Fruit fly (Drosophila melanogaster) whole organism, embryonic: ENCODE results near the gene Gr93a.

Source experiments
- CG10543 ChIP-seq: fragments of 200-800 bp; sonication (Bioruptor generic); optimal IDR thresholded peaks from 3 replicates; lab custom pipeline; 2017; ENCODE audit warnings: missing biosample characterization, mild to moderate bottlenecking, missing genetic modification characterization, moderate library complexity
- CG11456 ChIP-seq: fragments of 200-800 bp; sonication (Bioruptor generic); IDR thresholded peaks from 3 replicates; pipeline ENCODE4 v1.3.6; 2022; ENCODE audit warnings: missing biosample characterization, missing genetic modification characterization
- CG12299 ChIP-seq: fragments of 200-800 bp; sonication (Bioruptor generic); optimal IDR thresholded peaks from 2 replicates; lab custom pipeline; 2018; ENCODE audit warnings: missing biosample characterization, mild to moderate bottlenecking, missing genetic modification characterization
- CG13775 ChIP-seq: fragments of 200-800 bp; sonication (Bioruptor generic); optimal IDR thresholded peaks from 3 replicates; lab custom pipeline; 2017; ENCODE audit warnings: missing biosample characterization, mild to moderate bottlenecking, missing genetic modification characterization
- CG1603 ChIP-seq: fragments of 200-800 bp; sonication (Bioruptor generic); optimal IDR thresholded peaks from 2 replicates; lab custom pipeline; 2019; ENCODE audit warnings: missing biosample characterization, mild to moderate bottlenecking, missing genetic modification characterization, moderate library complexity
- CG1647 ChIP-seq: fragments of 200-800 bp; sonication (Bioruptor generic); optimal IDR thresholded peaks from 3 replicates; lab custom pipeline; 2016; ENCODE audit warnings: missing biosample characterization, missing genetic modification characterization
- CG17186 ChIP-seq: fragments of 200-800 bp; sonication (Bioruptor generic); optimal IDR thresholded peaks from 3 replicates; lab custom pipeline; 2017; ENCODE audit warnings: missing biosample characterization, missing genetic modification reagents, missing genetic modification characterization
- CG17361 ChIP-seq: fragments of 200-800 bp; sonication (Bioruptor generic); IDR thresholded peaks from 3 replicates; pipeline ENCODE4 v1.3.6; 2022; ENCODE audit warnings: missing biosample characterization, missing genetic modification characterization
- CG17912 ChIP-seq: fragments of 200-800 bp; sonication (Bioruptor generic); optimal IDR thresholded peaks from 2 replicates; lab custom pipeline; 2018; ENCODE audit warnings: missing biosample characterization, mild to moderate bottlenecking, missing genetic modification characterization
- CG1832 ChIP-seq: fragments of 200-800 bp; sonication (Bioruptor generic); optimal IDR thresholded peaks from 2 replicates; lab custom pipeline; 2017; ENCODE audit warnings: missing biosample characterization, mild to moderate bottlenecking, missing genetic modification characterization, inconsistent platforms
- CG2129 ChIP-seq: fragments of 200-800 bp; sonication (Bioruptor generic); IDR thresholded peaks from 2 replicates; pipeline ENCODE4 v1.3.6; 2022; ENCODE audit warnings: missing biosample characterization, missing genetic modification characterization; ENCODE audit not compliant: partially characterized antibody
- CG30403 ChIP-seq: fragments of 200-800 bp; sonication (Bioruptor generic); optimal IDR thresholded peaks from 3 replicates; lab custom pipeline; 2016; ENCODE audit warnings: missing biosample characterization, missing genetic modification characterization
- CG7271 ChIP-seq: fragments of 200-800 bp; sonication (Bioruptor generic); optimal IDR thresholded peaks from 2 replicates; lab custom pipeline; 2018; ENCODE audit warnings: missing biosample characterization, mild to moderate bottlenecking, missing genetic modification characterization, moderate library complexity
- CG7556 ChIP-seq: fragments of 200-800 bp; sonication (Bioruptor generic); optimal IDR thresholded peaks from 2 replicates; lab custom pipeline; 2017; ENCODE audit warnings: missing biosample characterization, mild to moderate bottlenecking, missing genetic modification characterization
- CG7786 ChIP-seq: fragments of 200-800 bp; sonication (Bioruptor generic); optimal IDR thresholded peaks from 2 replicates; lab custom pipeline; 2016; ENCODE audit warnings: missing biosample characterization, missing genetic modification characterization
- CG7987 ChIP-seq: fragments of 200-800 bp; sonication (Bioruptor generic); optimal IDR thresholded peaks from 2 replicates; lab custom pipeline; 2018; ENCODE audit warnings: missing biosample characterization, mild to moderate bottlenecking, missing genetic modification characterization, moderate library complexity
- CG8089 ChIP-seq: fragments of 200-800 bp; sonication (Bioruptor generic); optimal IDR thresholded peaks from 3 replicates; lab custom pipeline; 2016; ENCODE audit warnings: missing biosample characterization, missing genetic modification characterization
- CG8281 ChIP-seq: fragments of 200-800 bp; sonication (Bioruptor generic); optimal IDR thresholded peaks from 2 replicates; lab custom pipeline; 2018; ENCODE audit warnings: missing biosample characterization, mild to moderate bottlenecking, missing genetic modification characterization, moderate library complexity
- CG8290 ChIP-seq, 3 experiments: fragments of 200-800 bp; sonication (Bioruptor generic); optimal IDR thresholded peaks; 2 replicates each; lab custom pipeline; 2016 to 2019; ENCODE audit warnings: missing biosample characterization in 3 of 3, missing genetic modification characterization in 3 of 3, mild to moderate bottlenecking in 2 of 3, moderate library complexity in 1 of 3
- CG9797 ChIP-seq: fragments of 200-800 bp; sonication (Bioruptor generic); optimal IDR thresholded peaks from 3 replicates; lab custom pipeline; 2018; ENCODE audit warnings: missing biosample characterization, mild to moderate bottlenecking, missing genetic modification characterization
- CoRest ChIP-seq: fragments of 200-800 bp; sonication (Bioruptor generic); optimal IDR thresholded peaks from 3 replicates; lab custom pipeline; 2018; ENCODE audit warnings: missing biosample characterization, mild to moderate bottlenecking, missing genetic modification characterization, moderate library complexity
- Doc2 ChIP-seq: fragments of 200-800 bp; sonication (Bioruptor generic); IDR thresholded peaks from 2 replicates; pipeline ENCODE4 v1.3.6; 2022; ENCODE audit warnings: missing biosample characterization, missing genetic modification characterization
- Dp ChIP-seq: fragments of 200-800 bp; sonication (Bioruptor generic); optimal IDR thresholded peaks from 2 replicates; lab custom pipeline; 2018; ENCODE audit warnings: missing biosample characterization, mild to moderate bottlenecking, missing genetic modification characterization, moderate library complexity
- E2f1 ChIP-seq: fragments of 200-800 bp; sonication (Bioruptor generic); IDR thresholded peaks from 2 replicates; pipeline ENCODE4 v1.3.6; 2022; ENCODE audit warnings: missing biosample characterization, missing genetic modification characterization
- E2f2 ChIP-seq: fragments of 200-800 bp; sonication (Bioruptor generic); IDR thresholded peaks from 2 replicates; pipeline ENCODE4 v1.3.6; 2022; ENCODE audit warnings: missing biosample characterization, missing genetic modification characterization
- Fer1 ChIP-seq: fragments of 200-800 bp; sonication (Bioruptor generic); optimal IDR thresholded peaks from 2 replicates; lab custom pipeline; 2017; ENCODE audit warnings: missing biosample characterization, mild to moderate bottlenecking, missing genetic modification characterization
- Mes4 ChIP-seq: fragments of 200-800 bp; sonication (Bioruptor generic); optimal IDR thresholded peaks from 2 replicates; lab custom pipeline; 2016; ENCODE audit warnings: missing biosample characterization, missing genetic modification characterization
- Mrtf ChIP-seq: fragments of 200-800 bp; sonication (Bioruptor generic); IDR thresholded peaks from 3 replicates; pipeline ENCODE4 v1.3.6; 2022; ENCODE audit warnings: missing biosample characterization, missing genetic modification characterization
- Nf-YA ChIP-seq: fragments of 200-800 bp; sonication (Bioruptor generic); IDR thresholded peaks from 2 replicates; pipeline ENCODE4 v1.3.6; 2022; ENCODE audit warnings: missing biosample characterization, missing genetic modification characterization
- NfI ChIP-seq: fragments of 200-800 bp; sonication (Bioruptor generic); optimal IDR thresholded peaks from 3 replicates; lab custom pipeline; 2018; ENCODE audit warnings: missing biosample characterization, mild to moderate bottlenecking, missing genetic modification characterization, moderate library complexity
- Rfx ChIP-seq: fragments of 200-800 bp; sonication (Bioruptor generic); IDR thresholded peaks from 2 replicates; pipeline ENCODE4 v1.3.6; 2022; ENCODE audit warnings: missing biosample characterization, missing genetic modification characterization
- Usf ChIP-seq: fragments of 200-800 bp; sonication (Bioruptor generic); optimal IDR thresholded peaks from 2 replicates; lab custom pipeline; 2017; ENCODE audit warnings: missing genotype, missing biosample characterization, missing genetic modification characterization
- corto ChIP-seq: fragments of 200-800 bp; sonication (Bioruptor generic); optimal IDR thresholded peaks from 2 replicates; lab custom pipeline; 2016; ENCODE audit warnings: missing biosample characterization, mild to moderate bottlenecking, missing genetic modification characterization, moderate library complexity
- danr ChIP-seq: fragments of 200-800 bp; sonication (Bioruptor generic); IDR thresholded peaks from 2 replicates; pipeline ENCODE4 v1.3.6; 2022; ENCODE audit warnings: missing biosample characterization, missing genetic modification characterization
- dmrt99B ChIP-seq: fragments of 200-800 bp; sonication (Bioruptor generic); optimal IDR thresholded peaks from 2 replicates; lab custom pipeline; 2018; ENCODE audit warnings: missing biosample characterization, mild to moderate bottlenecking, missing genetic modification characterization, moderate library complexity
- fd96Cb ChIP-seq: fragments of 200-800 bp; sonication (Bioruptor generic); optimal IDR thresholded peaks from 2 replicates; lab custom pipeline; 2018; ENCODE audit warnings: missing biosample characterization, mild to moderate bottlenecking, missing genetic modification characterization, moderate library complexity
- gsb ChIP-seq: fragments of 200-800 bp; sonication (Bioruptor generic); IDR thresholded peaks from 2 replicates; pipeline ENCODE4 v1.3.6; 2022; ENCODE audit warnings: missing biosample characterization, missing genetic modification characterization
- jigr1 ChIP-seq: fragments of 200-800 bp; sonication (Bioruptor generic); IDR thresholded peaks from 3 replicates; pipeline ENCODE4 v1.3.6; 2022; ENCODE audit warnings: missing biosample characterization, missing genetic modification characterization
- klu ChIP-seq: fragments of 200-800 bp; sonication (Bioruptor generic); IDR thresholded peaks from 2 replicates; pipeline ENCODE4 v1.3.6; 2022; ENCODE audit warnings: missing biosample characterization, missing genetic modification characterization
- odd ChIP-seq: fragments of 200-800 bp; sonication (Bioruptor generic); optimal IDR thresholded peaks from 2 replicates; lab custom pipeline; 2017; ENCODE audit warnings: missing biosample characterization, mild to moderate bottlenecking, missing genetic modification characterization
- pfk ChIP-seq: fragments of 200-800 bp; sonication (Bioruptor generic); optimal IDR thresholded peaks from 2 replicates; lab custom pipeline; 2018; ENCODE audit warnings: missing biosample characterization, mild to moderate bottlenecking, missing genetic modification characterization, moderate library complexity
- sens ChIP-seq: fragments of 200-800 bp; sonication (Bioruptor generic); peaks from one replicate; lab custom pipeline; 2016; ENCODE audit warnings: missing biosample characterization, missing genetic modification characterization
- slou ChIP-seq: fragments of 200-800 bp; sonication (Bioruptor generic); optimal IDR thresholded peaks from 3 replicates; lab custom pipeline; 2016; ENCODE audit warnings: missing biosample characterization, missing genetic modification characterization
- stwl ChIP-seq: fragments of 200-800 bp; sonication (Bioruptor generic); optimal IDR thresholded peaks from 3 replicates; lab custom pipeline; 2018; ENCODE audit warnings: missing biosample characterization, mild to moderate bottlenecking, missing genetic modification characterization, moderate library complexity
- tll ChIP-seq, 2 experiments: fragments of 200-800 bp in 1 of 2; fragments of >200 bp in 1 of 2; sonication (Bioruptor generic) in 1 of 2; optimal IDR thresholded peaks; 2 replicates each; lab custom pipeline; 2017 to 2019; ENCODE audit warnings: missing biosample characterization in 2 of 2, missing genetic modification characterization in 2 of 2, mild to moderate bottlenecking in 1 of 2, moderate library complexity in 1 of 2
- tna ChIP-seq: fragments of 200-800 bp; sonication (Bioruptor generic); IDR thresholded peaks from 2 replicates; pipeline ENCODE4 v1.3.6; 2022; ENCODE audit warnings: missing biosample characterization, missing genetic modification characterization; ENCODE audit not compliant: partially characterized antibody
- ttk ChIP-seq: fragments of 200-800 bp; sonication (Bioruptor generic); IDR thresholded peaks from 2 replicates; pipeline ENCODE4 v2.1.2; 2022; ENCODE audit warnings: missing biosample characterization, missing genetic modification characterization
- tx ChIP-seq: fragments of 200-800 bp; sonication (Bioruptor generic); optimal IDR thresholded peaks from 2 replicates; lab custom pipeline; 2016; ENCODE audit warnings: missing biosample characterization, missing genetic modification characterization
- wor ChIP-seq: fragments of 200-800 bp; sonication (Bioruptor generic); IDR thresholded peaks from 2 replicates; pipeline ENCODE4 v1.3.6; 2022; ENCODE audit warnings: missing biosample characterization, missing genetic modification characterization

Gr93a gene

dm6 chr3R:21834234-21835070 is 2.1 kb downstream of the Gr93a start:
- no peak for TF ChIP-seq Rfx (GFP tag; lab: Robert Waterston, UW)
- TF ChIP-seq CG30403 (GFP tag; lab: Kevin White, UChicago) = peak; percentile 5
- TF ChIP-seq slou = no peak
- TF ChIP-seq CG8290 (GFP tag; optimal IDR thresholded peaks at IDR 0.05; lab: Kevin White, UChicago) = no peak
- no peak for TF ChIP-seq CG8290 (tag; optimal IDR thresholded peaks at IDR 0.05; lab: Kevin White, UChicago)
- no peak for TF ChIP-seq Dp (GFP tag; lab: Kevin White, UChicago)
- peak; percentile 58; the same call in 2 of the 3 replicates for TF ChIP-seq CG17361
- no peak for TF ChIP-seq Fer1 (GFP tag; lab: Kevin White, UChicago)
- no peak for TF ChIP-seq stwl (tag; lab: Kevin White, UChicago)
- peak; percentile 45 for TF ChIP-seq CG7556 (GFP tag; lab: Kevin White, UChicago)
- no peak for TF ChIP-seq CG11456 (GFP tag; lab: Robert Waterston, UW)
- no peak for TF ChIP-seq sens (GFP tag; lab: Kevin White, UChicago)
- no peak for TF ChIP-seq NfI (GFP tag; lab: Kevin White, UChicago)
- TF ChIP-seq tll (GFP tag; optimal IDR thresholded peaks at IDR 0.05; lab: Kevin White, UChicago) = no peak
- no peak for TF ChIP-seq CG2129 (GFP tag; lab: Robert Waterston, UW)
- TF ChIP-seq Nf-YA (GFP tag; lab: Robert Waterston, UW) = no peak
- no peak for TF ChIP-seq corto
- TF ChIP-seq CG1832 = no peak
- peak; percentile 15 for TF ChIP-seq CG13775 (GFP tag; lab: Kevin White, UChicago)
- TF ChIP-seq CG1603 (tag; lab: Kevin White, UChicago) = peak; percentile 70
- TF ChIP-seq odd (GFP tag; lab: Kevin White, UChicago) = peak; percentile 40
- TF ChIP-seq CG7271 = no peak
- no peak for TF ChIP-seq CG7786
- TF ChIP-seq tx (GFP tag; lab: Kevin White, UChicago) = no peak
- TF ChIP-seq CG8281 (tag; lab: Kevin White, UChicago) = no peak
- TF ChIP-seq wor (GFP tag; lab: Robert Waterston, UW) = no peak
- TF ChIP-seq CG17186 (GFP tag; lab: Kevin White, UChicago) = no peak
- no peak; the same call in 1 of the 2 replicates for TF ChIP-seq E2f2 (GFP tag; lab: Robert Waterston, UW)
- TF ChIP-seq CG8089 = no peak
- TF ChIP-seq CG10543 (GFP tag; lab: Kevin White, UChicago) = no peak
- no peak for TF ChIP-seq Mrtf (GFP tag; lab: Robert Waterston, UW)
- TF ChIP-seq CG17912 = no peak
- peak; percentile 14 for TF ChIP-seq Usf (GFP tag; lab: Kevin White, UChicago)
- peak; percentile 30 for TF ChIP-seq CoRest (tag; lab: Kevin White, UChicago)
- no peak for TF ChIP-seq danr (GFP tag; lab: Robert Waterston, UW)
- TF ChIP-seq pfk = no peak
- no peak for TF ChIP-seq E2f1
- TF ChIP-seq Doc2 = no peak
- TF ChIP-seq klu = no peak
- no peak for TF ChIP-seq gsb (GFP tag; lab: Robert Waterston, UW)
- TF ChIP-seq tna (GFP tag; lab: Robert Waterston, UW) = no peak
- TF ChIP-seq CG9797 = no peak
- TF ChIP-seq jigr1 = no peak
- TF ChIP-seq fd96Cb (tag; lab: Kevin White, UChicago) = no peak
- no peak for TF ChIP-seq CG12299
- no peak for TF ChIP-seq Mes4
- TF ChIP-seq CG7987 = no peak
- peak; percentile 28; the same call in 1 of the 2 replicates for TF ChIP-seq ttk (GFP tag; lab: Robert Waterston, UW)
- TF ChIP-seq CG1647 (GFP tag; lab: Kevin White, UChicago) = no peak
- peak; percentile 26 for TF ChIP-seq dmrt99B (tag; lab: Kevin White, UChicago)
